Fruit fly (Drosophila melanogaster) whole organism, embryonic: ENCODE results near the gene Set1.

Source experiments
- B-H2 ChIP-seq: fragments of 200-800 bp; sonication (Bioruptor generic); optimal IDR thresholded peaks from 2 replicates; lab custom pipeline; 2018; ENCODE audit warnings: missing biosample characterization, mild to moderate bottlenecking, missing genetic modification characterization
- Blimp-1 ChIP-seq: fragments of 200-800 bp; sonication (Bioruptor generic); optimal IDR thresholded peaks from 3 replicates; lab custom pipeline; 2018; ENCODE audit warnings: missing biosample characterization, missing genetic modification characterization, mild to moderate bottlenecking, moderate library complexity, missing genetic modification reagents
- Bteb2 ChIP-seq: fragments of 200-800 bp; sonication (Bioruptor generic); optimal IDR thresholded peaks from 2 replicates; lab custom pipeline; 2016; ENCODE audit warnings: missing biosample characterization, missing genetic modification characterization
- CG1024 ChIP-seq: fragments of 200-800 bp; sonication (Bioruptor generic); IDR thresholded peaks from 2 replicates; pipeline ENCODE4 v1.3.6; 2022; ENCODE audit warnings: missing biosample characterization, missing genetic modification characterization
- CG10274 ChIP-seq: fragments of 200-800 bp; sonication (Bioruptor generic); optimal IDR thresholded peaks from 3 replicates; lab custom pipeline; 2017; ENCODE audit warnings: missing biosample characterization, mild to moderate bottlenecking, missing genetic modification characterization
- CG13296 ChIP-seq: fragments of 200-800 bp; sonication (Bioruptor generic); optimal IDR thresholded peaks from 3 replicates; lab custom pipeline; 2018; ENCODE audit warnings: missing biosample characterization, mild to moderate bottlenecking, missing genetic modification characterization
- CG1603 ChIP-seq: fragments of 200-800 bp; sonication (Bioruptor generic); optimal IDR thresholded peaks from 2 replicates; lab custom pipeline; 2019; ENCODE audit warnings: missing biosample characterization, mild to moderate bottlenecking, missing genetic modification characterization, moderate library complexity
- CG17328 ChIP-seq: fragments of 200-800 bp; sonication (Bioruptor generic); IDR thresholded peaks from 2 replicates; pipeline ENCODE4 v1.3.6; 2022; ENCODE audit warnings: missing biosample characterization, missing genetic modification characterization
- CG17802 ChIP-seq: fragments of 200-800 bp; sonication (Bioruptor generic); optimal IDR thresholded peaks from 2 replicates; lab custom pipeline; 2018; ENCODE audit warnings: missing biosample characterization, mild to moderate bottlenecking, missing genetic modification characterization, moderate library complexity
- CG1832 ChIP-seq: fragments of 200-800 bp; sonication (Bioruptor generic); optimal IDR thresholded peaks from 2 replicates; lab custom pipeline; 2017; ENCODE audit warnings: missing biosample characterization, mild to moderate bottlenecking, missing genetic modification characterization, inconsistent platforms
- CG18599 ChIP-seq: fragments of 200-800 bp; sonication (Bioruptor generic); optimal IDR thresholded peaks from 3 replicates; lab custom pipeline; 2017; ENCODE audit warnings: missing biosample characterization, missing genetic modification characterization, mild to moderate bottlenecking, moderate library complexity, missing genetic modification reagents
- CG30020 ChIP-seq: fragments of 200-800 bp; optimal IDR thresholded peaks from 2 replicates; lab custom pipeline; 2019; ENCODE audit warnings: missing biosample characterization, mild to moderate bottlenecking, missing genetic modification characterization, moderate library complexity
- CG3726 ChIP-seq: fragments of 200-800 bp; sonication (Bioruptor generic); IDR thresholded peaks from 3 replicates; pipeline ENCODE4, ENCODE4 v1.3.6; 2022; ENCODE audit warnings: missing biosample characterization, missing genetic modification characterization
- CG7357 ChIP-seq: fragments of 200-800 bp; sonication (Bioruptor generic); IDR thresholded peaks from 3 replicates; pipeline ENCODE4 v1.3.6; 2022; ENCODE audit warnings: missing biosample characterization, missing genetic modification characterization
- CrebB ChIP-seq: fragments of 200-800 bp; sonication (Bioruptor generic); optimal IDR thresholded peaks from 3 replicates; lab custom pipeline; 2018; ENCODE audit warnings: missing biosample characterization, mild to moderate bottlenecking, missing genetic modification characterization
- Dfd ChIP-seq, 2 experiments: fragments of >200 bp; optimal IDR thresholded peaks; 2 replicates each; lab custom pipeline; 2017; ENCODE audit warnings: missing biosample characterization in 2 of 2, missing genetic modification characterization in 2 of 2
- Dll ChIP-seq: fragments of 200-800 bp; sonication (Bioruptor generic); IDR thresholded peaks from 4 replicates; pipeline ENCODE4 v1.3.6; 2022; ENCODE audit warnings: missing biosample characterization, missing genetic modification characterization; ENCODE audit not compliant: partially characterized antibody
- Dp ChIP-seq: fragments of 200-800 bp; sonication (Bioruptor generic); optimal IDR thresholded peaks from 2 replicates; lab custom pipeline; 2018; ENCODE audit warnings: missing biosample characterization, mild to moderate bottlenecking, missing genetic modification characterization, moderate library complexity
- Dref ChIP-seq: fragments of 200-800 bp; sonication (Bioruptor generic); IDR thresholded peaks from 2 replicates; pipeline ENCODE4 v1.3.6; 2022; ENCODE audit warnings: missing biosample characterization, missing genetic modification characterization
- ERR ChIP-seq: fragments of 200-800 bp; sonication (Bioruptor generic); optimal IDR thresholded peaks from 2 replicates; lab custom pipeline; 2016; ENCODE audit warnings: missing biosample characterization, missing genetic modification characterization
- Hsf ChIP-seq: fragments of 200-800 bp; sonication (Bioruptor generic); optimal IDR thresholded peaks from 3 replicates; lab custom pipeline; 2016; ENCODE audit warnings: missing biosample characterization, missing genetic modification characterization
- Opbp ChIP-seq: fragments of 200-800 bp; sonication (Bioruptor generic); IDR thresholded peaks from 3 replicates; pipeline ENCODE4 v1.3.6; 2022; ENCODE audit warnings: missing biosample characterization, missing genetic modification characterization; ENCODE audit not compliant: partially characterized antibody
- PHDP ChIP-seq: fragments of 200-800 bp; sonication (Bioruptor generic); optimal IDR thresholded peaks from 3 replicates; lab custom pipeline; 2018; ENCODE audit warnings: missing biosample characterization, mild to moderate bottlenecking, missing genetic modification characterization, moderate library complexity
- corto ChIP-seq: fragments of 200-800 bp; sonication (Bioruptor generic); optimal IDR thresholded peaks from 2 replicates; lab custom pipeline; 2016; ENCODE audit warnings: missing biosample characterization, mild to moderate bottlenecking, missing genetic modification characterization, moderate library complexity
- emc ChIP-seq: fragments of 200-800 bp; sonication (Bioruptor generic); optimal IDR thresholded peaks from 2 replicates; lab custom pipeline; 2016; ENCODE audit warnings: missing biosample characterization, missing genetic modification characterization
- kah ChIP-seq: fragments of 200-800 bp; sonication (Bioruptor generic); optimal IDR thresholded peaks from 2 replicates; lab custom pipeline; 2018; ENCODE audit warnings: missing biosample characterization, mild to moderate bottlenecking, missing genetic modification characterization
- kay ChIP-seq: fragments of 200-800 bp; sonication (Bioruptor generic); optimal IDR thresholded peaks from 2 replicates; lab custom pipeline; 2016; ENCODE audit warnings: missing biosample characterization, missing genetic modification characterization
- knrl ChIP-seq: fragments of 200-800 bp; sonication (Bioruptor generic); IDR thresholded peaks from 3 replicates; pipeline ENCODE4 v1.3.6; 2022; ENCODE audit warnings: missing biosample characterization, missing genetic modification characterization; ENCODE audit not compliant: partially characterized antibody
- lov ChIP-seq, 2 experiments: fragments of 200-800 bp in 1 of 2; fragments of >200 bp in 1 of 2; sonication (Bioruptor generic) in 1 of 2; IDR thresholded peaks in 1 of 2; optimal IDR thresholded peaks in 1 of 2; 2 replicates in 1 of 2; 3 replicates in 1 of 2; pipeline versions ENCODE4 v1.3.6 to Lab custom; 2017 to 2022; ENCODE audit warnings: missing biosample characterization in 1 of 2, missing genetic modification characterization in 1 of 2
- luna ChIP-seq: fragments of 200-800 bp; sonication (Bioruptor generic); optimal IDR thresholded peaks from 2 replicates; lab custom pipeline; 2016; ENCODE audit warnings: missing biosample characterization, missing genetic modification characterization
- nom ChIP-seq: fragments of 200-800 bp; sonication (Bioruptor generic); optimal IDR thresholded peaks from 2 replicates; lab custom pipeline; 2017; ENCODE audit warnings: missing biosample characterization, missing genetic modification characterization, mild to moderate bottlenecking, moderate library complexity, missing genetic modification reagents
- ro ChIP-seq: fragments of 200-800 bp; sonication (Bioruptor generic); IDR thresholded peaks from 2 replicates; pipeline ENCODE4 v1.3.6; 2022; ENCODE audit warnings: missing biosample characterization, missing genetic modification characterization
- row ChIP-seq: fragments of 200-800 bp; sonication (Bioruptor generic); IDR thresholded peaks from 3 replicates; pipeline ENCODE4 v1.3.6; 2022; ENCODE audit warnings: missing biosample characterization, missing genetic modification characterization
- sr ChIP-seq: fragments of 200-800 bp; sonication (Bioruptor generic); IDR thresholded peaks from 3 replicates; pipeline ENCODE4 v1.3.6; 2022; ENCODE audit warnings: missing biosample characterization, missing genetic modification characterization
- ssp ChIP-seq: fragments of 200-800 bp; sonication (Bioruptor generic); IDR thresholded peaks from 2 replicates; pipeline ENCODE4 v1.3.6; 2022; ENCODE audit warnings: missing biosample characterization, missing genetic modification characterization
- stc ChIP-seq: fragments of 200-800 bp; sonication (Bioruptor generic); IDR thresholded peaks from 2 replicates; pipeline ENCODE4 v1.3.6; 2022; ENCODE audit warnings: missing biosample characterization, missing genetic modification characterization
- tio ChIP-seq: fragments of 200-800 bp; sonication (Bioruptor generic); optimal IDR thresholded peaks from 2 replicates; lab custom pipeline; 2017; ENCODE audit warnings: missing biosample characterization, missing genetic modification characterization, inconsistent platforms
- wdn ChIP-seq: fragments of 200-800 bp; sonication (Bioruptor generic); IDR thresholded peaks from 2 replicates; pipeline ENCODE4 v1.3.6; 2022; ENCODE audit warnings: missing biosample characterization, missing genetic modification characterization
- zen2 ChIP-seq: fragments of 200-800 bp; sonication (Bioruptor generic); IDR thresholded peaks from 3 replicates; pipeline ENCODE4 v1.3.6; 2022; ENCODE audit warnings: missing biosample characterization, missing genetic modification characterization; ENCODE audit not compliant: partially characterized antibody

Gene Set1

DNA sequence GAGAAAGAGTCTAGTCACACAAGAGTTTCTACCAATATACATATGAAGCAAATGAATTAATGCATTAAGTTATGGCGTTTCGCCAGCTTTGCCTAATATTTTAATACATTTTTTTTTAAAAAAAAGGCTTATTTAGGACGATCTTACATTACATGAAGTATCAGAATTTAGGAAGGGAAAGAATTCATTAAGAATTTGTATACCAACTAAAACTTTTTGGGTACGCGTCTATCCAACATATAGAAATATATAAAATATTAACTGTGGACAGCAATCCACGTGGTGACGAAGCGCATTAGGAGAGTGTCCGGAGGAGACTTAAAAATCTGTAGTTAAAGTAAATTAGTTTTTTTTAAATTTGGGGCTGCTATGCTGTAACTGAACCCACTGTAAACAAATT, at the start of gene Set1:
Set1 (plus strand) TSS at position 301 of the 400 bp plus-strand sequence.
- TF ChIP-seq Dp (no peak), wdn (GFP tag; lab: Robert Waterston, UW) (no peak), lov (optimal IDR thresholded peaks at IDR 0.05; lab: Kevin White, UChicago) (no peak), lov (GFP tag; IDR thresholded peaks at IDR 0.05; lab: Robert Waterston, UW) (no peak), kay (GFP tag; lab: Kevin White, UChicago) (no peak), Bteb2 (GFP tag; lab: Kevin White, UChicago) (no peak), PHDP (tag; lab: Kevin White, UChicago) (no peak), B-H2 (GFP tag; lab: Kevin White, UChicago) (no peak), CG17328 (GFP tag; lab: Robert Waterston, UW) (no peak), Opbp (GFP tag; lab: Robert Waterston, UW) (no peak), emc (GFP tag; lab: Kevin White, UChicago) (no peak), Hsf (GFP tag; lab: Kevin White, UChicago) (no peak), nom (GFP tag; lab: Kevin White, UChicago) (no peak), Dll (GFP tag; lab: Robert Waterston, UW) (no peak), CG1832 (GFP tag; lab: Kevin White, UChicago) (no peak), ERR (GFP tag; lab: Kevin White, UChicago) (no peak), luna (GFP tag; lab: Kevin White, UChicago) (no peak), CG18599 (GFP tag; lab: Kevin White, UChicago) (no peak), kah (GFP tag; lab: Kevin White, UChicago) (no peak)
- TF ChIP-seq, all 482 proteins: peak for 0

DNA sequence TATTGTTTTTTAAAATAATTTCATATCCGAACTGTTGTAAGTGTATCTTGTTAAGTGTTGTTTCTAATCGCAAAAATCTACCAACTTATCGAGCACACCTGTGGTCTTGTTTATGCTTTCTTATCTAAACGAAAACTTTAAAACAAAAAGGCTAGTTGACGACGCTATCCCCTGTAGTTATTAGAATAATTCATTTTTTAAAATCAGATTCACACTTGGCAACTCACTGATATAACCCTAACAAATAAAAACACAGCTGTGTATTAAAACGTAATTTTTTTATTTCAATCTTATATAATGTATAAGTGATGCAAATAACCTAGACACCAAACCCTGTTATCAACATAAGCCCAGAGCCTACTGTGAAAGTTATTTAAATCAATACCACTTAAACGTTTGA, 374 bp downstream of the Set1 start:
- peak; percentile 17; the same call in 1 of the 2 replicates for TF ChIP-seq Dref (GFP tag; lab: Robert Waterston, UW)
- no peak for TF ChIP-seq CrebB (tag; lab: Kevin White, UChicago)
- TF ChIP-seq CG10274, result no peak
- peak; percentile 82 for TF ChIP-seq CG17802 (tag; lab: Kevin White, UChicago)
- TF ChIP-seq tio (GFP tag; lab: Kevin White, UChicago), result no peak
- no peak for TF ChIP-seq knrl (GFP tag; lab: Robert Waterston, UW)
- TF ChIP-seq CG1024 (GFP tag; lab: Robert Waterston, UW), result peak; percentile 83
- TF ChIP-seq Blimp-1 (GFP tag; lab: Kevin White, UChicago), result no peak
- no peak for TF ChIP-seq ro
- peak; percentile 92 for TF ChIP-seq ssp (GFP tag; lab: Robert Waterston, UW)
- no peak for TF ChIP-seq Dfd (GFP tag; optimal IDR thresholded peaks at IDR 0.05; lab: Kevin White, UChicago)
- TF ChIP-seq corto, result no peak
- TF ChIP-seq sr (GFP tag; lab: Robert Waterston, UW), result no peak
- TF ChIP-seq CG7357, result peak; percentile 42; the same call in 2 of the 3 replicates
- no peak for TF ChIP-seq zen2
- no peak for TF ChIP-seq CG3726 (GFP tag; lab: Robert Waterston, UW)
- TF ChIP-seq CG1603 (tag; lab: Kevin White, UChicago), result peak; percentile 70
- no peak for TF ChIP-seq CG13296 (GFP tag; lab: Kevin White, UChicago)
- TF ChIP-seq CG30020 (tag; lab: Kevin White, UChicago), result peak; percentile 89
- no peak for TF ChIP-seq stc (GFP tag; lab: Robert Waterston, UW)
- TF ChIP-seq row (GFP tag; lab: Robert Waterston, UW), result peak; percentile 47; the same call in 2 of the 3 replicates
